Fruit fly (Drosophila melanogaster) whole organism, embryonic: ENCODE data around the gene CG13622.

Experiments
- CG1024 ChIP-seq: fragments of 200-800 bp; sonication (Bioruptor generic); IDR thresholded peaks from 2 replicates; pipeline ENCODE4 v1.3.6; 2022; ENCODE audit warnings: missing biosample characterization, missing genetic modification characterization
- CG12071 ChIP-seq: fragments of 200-800 bp; sonication (Bioruptor generic); optimal IDR thresholded peaks from 3 replicates; lab custom pipeline; 2018; ENCODE audit warnings: missing biosample characterization, mild to moderate bottlenecking, missing genetic modification characterization
- CG12219 ChIP-seq: fragments of 200-800 bp; sonication (Bioruptor generic); optimal IDR thresholded peaks from 3 replicates; lab custom pipeline; 2018; ENCODE audit warnings: missing biosample characterization, mild to moderate bottlenecking, missing genetic modification characterization
- CG15269 ChIP-seq: fragments of 200-800 bp; sonication (Bioruptor generic); optimal IDR thresholded peaks from 2 replicates; lab custom pipeline; 2018; ENCODE audit warnings: missing biosample characterization, mild to moderate bottlenecking, missing genetic modification characterization, moderate library complexity
- CG1647 ChIP-seq: fragments of 200-800 bp; sonication (Bioruptor generic); optimal IDR thresholded peaks from 3 replicates; lab custom pipeline; 2016; ENCODE audit warnings: missing biosample characterization, missing genetic modification characterization
- CG17186 ChIP-seq: fragments of 200-800 bp; sonication (Bioruptor generic); optimal IDR thresholded peaks from 3 replicates; lab custom pipeline; 2017; ENCODE audit warnings: missing biosample characterization, missing genetic modification reagents, missing genetic modification characterization
- CG18262 ChIP-seq: fragments of 200-800 bp; optimal IDR thresholded peaks from 3 replicates; lab custom pipeline; 2019; ENCODE audit warnings: missing biosample characterization, mild to moderate bottlenecking, missing genetic modification characterization, moderate library complexity
- CG30403 ChIP-seq: fragments of 200-800 bp; sonication (Bioruptor generic); optimal IDR thresholded peaks from 3 replicates; lab custom pipeline; 2016; ENCODE audit warnings: missing biosample characterization, missing genetic modification characterization
- CG34224 ChIP-seq: fragments of 200-800 bp; sonication (Bioruptor generic); IDR thresholded peaks from 3 replicates; pipeline ENCODE4 v1.3.6; 2022; ENCODE audit warnings: missing biosample characterization, missing genetic modification characterization; ENCODE audit not compliant: partially characterized antibody
- CG34422 ChIP-seq: fragments of 200-800 bp; sonication (Bioruptor generic); IDR thresholded peaks from 3 replicates; pipeline ENCODE4 v1.3.6; 2022; ENCODE audit warnings: missing biosample characterization, missing genetic modification characterization
- CG4328 ChIP-seq: fragments of 200-800 bp; sonication (Bioruptor generic); optimal IDR thresholded peaks from 3 replicates; lab custom pipeline; 2017; ENCODE audit warnings: missing biosample characterization, missing genetic modification reagents, missing genetic modification characterization
- CG5180 ChIP-seq: fragments of 200-800 bp; sonication (Bioruptor generic); optimal IDR thresholded peaks from 3 replicates; lab custom pipeline; 2017; ENCODE audit warnings: missing biosample characterization, missing genetic modification characterization, mild to moderate bottlenecking, moderate library complexity, missing genetic modification reagents
- CG5953 ChIP-seq: fragments of 200-800 bp; sonication (Bioruptor generic); IDR thresholded peaks from 2 replicates; pipeline ENCODE4 v1.3.6; 2022; ENCODE audit warnings: missing biosample characterization, missing genetic modification characterization
- CG6683 ChIP-seq: fragments of 200-800 bp; sonication (Bioruptor generic); optimal IDR thresholded peaks from 2 replicates; lab custom pipeline; 2017; ENCODE audit warnings: missing biosample characterization, mild to moderate bottlenecking, missing genetic modification characterization, missing genetic modification reagents
- CG6813 ChIP-seq: fragments of 200-800 bp; sonication (Bioruptor generic); optimal IDR thresholded peaks from 2 replicates; lab custom pipeline; 2017; ENCODE audit warnings: missing biosample characterization, missing genetic modification characterization, mild to moderate bottlenecking, moderate library complexity, missing genetic modification reagents
- CG7839 ChIP-seq: fragments of 200-800 bp; sonication (Bioruptor generic); optimal IDR thresholded peaks from 3 replicates; lab custom pipeline; 2018; ENCODE audit warnings: missing biosample characterization, mild to moderate bottlenecking, missing genetic modification characterization, moderate library complexity
- CG7963 ChIP-seq: fragments of 200-800 bp; sonication (Bioruptor generic); IDR thresholded peaks from 3 replicates; pipeline ENCODE4 v1.3.6; 2022; ENCODE audit warnings: missing biosample characterization, missing genetic modification characterization; ENCODE audit not compliant: partially characterized antibody
- CG7987 ChIP-seq: fragments of 200-800 bp; sonication (Bioruptor generic); optimal IDR thresholded peaks from 2 replicates; lab custom pipeline; 2018; ENCODE audit warnings: missing biosample characterization, mild to moderate bottlenecking, missing genetic modification characterization, moderate library complexity
- CG9437 ChIP-seq: fragments of 200-800 bp; sonication (Bioruptor generic); optimal IDR thresholded peaks from 2 replicates; lab custom pipeline; 2018; ENCODE audit warnings: missing biosample characterization, mild to moderate bottlenecking, missing genetic modification characterization
- CG9727 ChIP-seq: fragments of 200-800 bp; sonication (Bioruptor generic); optimal IDR thresholded peaks from 3 replicates; lab custom pipeline; 2017; ENCODE audit warnings: missing biosample characterization, mild to moderate bottlenecking, missing genetic modification characterization
- CG9817 ChIP-seq: fragments of 200-800 bp; sonication (Bioruptor generic); optimal IDR thresholded peaks from 2 replicates; lab custom pipeline; 2018; ENCODE audit warnings: missing biosample characterization, mild to moderate bottlenecking, missing genetic modification characterization, moderate library complexity
- CG9876 ChIP-seq: fragments of 200-800 bp; sonication (Bioruptor generic); optimal IDR thresholded peaks from 2 replicates; lab custom pipeline; 2016; ENCODE audit warnings: missing biosample characterization, missing genetic modification characterization
- Jarid2 ChIP-seq: fragments of 200-800 bp; sonication (Bioruptor generic); optimal IDR thresholded peaks from 3 replicates; lab custom pipeline; 2017; ENCODE audit warnings: mild to moderate bottlenecking, missing biosample characterization, missing genetic modification reagents, missing genetic modification characterization
- Max ChIP-seq: fragments of 200-800 bp; sonication (Bioruptor generic); optimal IDR thresholded peaks from 2 replicates; lab custom pipeline; 2016; ENCODE audit warnings: missing biosample characterization, mild to moderate bottlenecking, missing genetic modification characterization
- Meics ChIP-seq: fragments of 200-800 bp; sonication (Bioruptor generic); optimal IDR thresholded peaks from 2 replicates; lab custom pipeline; 2017; ENCODE audit warnings: missing biosample characterization, mild to moderate bottlenecking, missing genetic modification characterization
- Myb ChIP-seq: fragments of 200-800 bp; sonication (Bioruptor generic); optimal IDR thresholded peaks from 2 replicates; lab custom pipeline; 2016; ENCODE audit warnings: missing biosample characterization, missing genetic modification characterization
- Nf-YA ChIP-seq: fragments of 200-800 bp; sonication (Bioruptor generic); IDR thresholded peaks from 2 replicates; pipeline ENCODE4 v1.3.6; 2022; ENCODE audit warnings: missing biosample characterization, missing genetic modification characterization
- Six4 ChIP-seq: fragments of 200-800 bp; sonication (Bioruptor generic); optimal IDR thresholded peaks from 2 replicates; lab custom pipeline; 2016; ENCODE audit warnings: missing biosample characterization, missing genetic modification characterization
- abd-A ChIP-seq: fragments of 200-800 bp; sonication (Bioruptor generic); optimal IDR thresholded peaks from 3 replicates; lab custom pipeline; 2019; ENCODE audit warnings: missing biosample characterization, mild to moderate bottlenecking, missing genetic modification characterization, moderate library complexity
- cg ChIP-seq: fragments of 200-800 bp; sonication (Bioruptor generic); optimal IDR thresholded peaks from 3 replicates; lab custom pipeline; 2019; ENCODE audit warnings: missing biosample characterization, mild to moderate bottlenecking, missing genetic modification characterization, moderate library complexity
- chm ChIP-seq: fragments of 200-800 bp; sonication (Bioruptor generic); IDR thresholded peaks from 2 replicates; pipeline ENCODE4 v1.3.6; 2022; ENCODE audit warnings: missing biosample characterization, missing genetic modification characterization
- ewg ChIP-seq: fragments of 200-800 bp; sonication (Bioruptor generic); optimal IDR thresholded peaks from 3 replicates; lab custom pipeline; 2017; ENCODE audit warnings: mild to moderate bottlenecking, missing biosample characterization, missing genetic modification reagents, missing genetic modification characterization
- grn ChIP-seq: fragments of 200-800 bp; sonication (Bioruptor generic); optimal IDR thresholded peaks from 3 replicates; lab custom pipeline; 2017; ENCODE audit warnings: missing biosample characterization, missing genetic modification characterization
- ham ChIP-seq: fragments of 200-800 bp; sonication (Bioruptor generic); IDR thresholded peaks from 2 replicates; pipeline ENCODE4 v1.3.6; 2022; ENCODE audit warnings: missing biosample characterization, missing genetic modification characterization
- jumu ChIP-seq: fragments of 200-800 bp; sonication (Bioruptor generic); optimal IDR thresholded peaks from 3 replicates; lab custom pipeline; 2016; ENCODE audit warnings: missing biosample characterization, missing genetic modification characterization
- luna ChIP-seq: fragments of 200-800 bp; sonication (Bioruptor generic); optimal IDR thresholded peaks from 2 replicates; lab custom pipeline; 2016; ENCODE audit warnings: missing biosample characterization, missing genetic modification characterization
- nerfin-1 ChIP-seq: fragments of 200-800 bp; sonication (Bioruptor generic); optimal IDR thresholded peaks from 3 replicates; lab custom pipeline; 2019; ENCODE audit warnings: missing biosample characterization, mild to moderate bottlenecking, missing genetic modification characterization, moderate library complexity
- nom ChIP-seq: fragments of 200-800 bp; sonication (Bioruptor generic); optimal IDR thresholded peaks from 2 replicates; lab custom pipeline; 2017; ENCODE audit warnings: missing biosample characterization, missing genetic modification characterization, mild to moderate bottlenecking, moderate library complexity, missing genetic modification reagents
- otp ChIP-seq: fragments of 200-800 bp; sonication (Bioruptor generic); IDR thresholded peaks from 3 replicates; pipeline ENCODE4, ENCODE4 v1.3.6; 2022; ENCODE audit warnings: missing biosample characterization, missing genetic modification characterization
- pan ChIP-seq, 4 experiments: fragments of >200 bp in 3 of 4; fragments of 200-800 bp in 1 of 4; sonication (Bioruptor generic) in 1 of 4; optimal IDR thresholded peaks in 3 of 4; IDR thresholded peaks in 1 of 4; 2 replicates each; pipeline versions ENCODE4 v1.3.6 to Lab custom; 2017 to 2022; ENCODE audit warnings: missing biosample characterization in 2 of 4, missing genetic modification characterization in 2 of 4, mixed read lengths in 1 of 4
- pzg ChIP-seq: fragments of 200-800 bp; sonication (Bioruptor generic); optimal IDR thresholded peaks from 3 replicates; lab custom pipeline; 2018; ENCODE audit warnings: missing biosample characterization, mild to moderate bottlenecking, missing genetic modification characterization, moderate library complexity
- ranshi ChIP-seq: fragments of 200-800 bp; sonication (Bioruptor generic); IDR thresholded peaks from 2 replicates; pipeline ENCODE4 v1.3.6; 2022; ENCODE audit warnings: missing biosample characterization, missing genetic modification characterization
- ro ChIP-seq: fragments of 200-800 bp; sonication (Bioruptor generic); IDR thresholded peaks from 2 replicates; pipeline ENCODE4 v1.3.6; 2022; ENCODE audit warnings: missing biosample characterization, missing genetic modification characterization
- run ChIP-seq: fragments of 200-800 bp; sonication (Bioruptor generic); optimal IDR thresholded peaks from 3 replicates; lab custom pipeline; 2018; ENCODE audit warnings: missing biosample characterization, mild to moderate bottlenecking, missing genetic modification characterization
- sr ChIP-seq: fragments of 200-800 bp; sonication (Bioruptor generic); IDR thresholded peaks from 3 replicates; pipeline ENCODE4 v1.3.6; 2022; ENCODE audit warnings: missing biosample characterization, missing genetic modification characterization
- trh ChIP-seq: fragments of 200-800 bp; sonication (Bioruptor generic); optimal IDR thresholded peaks from 2 replicates; lab custom pipeline; 2016; ENCODE audit warnings: missing biosample characterization, missing genetic modification characterization
- tx ChIP-seq: fragments of 200-800 bp; sonication (Bioruptor generic); optimal IDR thresholded peaks from 2 replicates; lab custom pipeline; 2016; ENCODE audit warnings: missing biosample characterization, missing genetic modification characterization
- vvl ChIP-seq: fragments of 200-800 bp; sonication (Bioruptor generic); IDR thresholded peaks from 2 replicates; pipeline ENCODE4 v1.3.6; 2022; ENCODE audit warnings: missing biosample characterization, missing genetic modification characterization
- zen ChIP-seq: fragments of 200-800 bp; sonication (Bioruptor generic); optimal IDR thresholded peaks from 3 replicates; lab custom pipeline; 2018; ENCODE audit warnings: missing biosample characterization, mild to moderate bottlenecking, missing genetic modification characterization, moderate library complexity
- zfh2 ChIP-seq: fragments of 200-800 bp; sonication (Bioruptor generic); optimal IDR thresholded peaks from 2 replicates; lab custom pipeline; 2016; ENCODE audit warnings: missing biosample characterization, missing genetic modification characterization

CG13622 gene

DNA sequence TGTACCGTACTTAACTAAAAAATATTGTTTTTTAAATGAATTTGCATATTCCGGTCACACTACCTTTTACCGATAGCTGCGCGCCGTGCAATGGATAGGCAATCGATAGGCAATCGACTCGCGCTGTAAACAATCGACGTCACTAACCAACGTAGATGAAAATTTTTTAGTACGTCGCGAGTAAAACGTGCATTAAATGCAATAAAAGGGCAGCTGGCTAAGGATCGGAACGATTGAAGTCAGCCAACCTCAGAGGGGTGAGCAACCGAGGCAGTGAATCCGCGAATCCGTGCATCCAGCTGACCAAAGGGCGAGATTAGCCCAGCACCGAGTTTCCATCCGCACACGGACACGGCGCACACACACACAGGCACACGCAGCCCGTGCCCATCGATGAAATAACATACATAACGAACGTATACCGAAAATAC is 5.3 kb downstream of the CG13622 start, which contains the start of gene Pp1alpha-96A (continued):
- TF ChIP-seq pan (optimal IDR thresholded peaks at IDR 0.05; lab: Kevin White, UChicago) (no peak), pan (GFP tag; optimal IDR thresholded peaks at IDR 0.05 in 1 of 2, IDR thresholded peaks at IDR 0.05 in 1 of 2) (no peak), grn (GFP tag; lab: Kevin White, UChicago) (no peak), Nf-YA (GFP tag; lab: Robert Waterston, UW) (no peak), Max (GFP tag; lab: Kevin White, UChicago) (peak; percentile 12), CG9727 (peak; percentile 21), jumu (no peak), cg (GFP tag; lab: Kevin White, UChicago) (peak; percentile 83), CG9876 (GFP tag; lab: Kevin White, UChicago) (peak; percentile 12), CG1647 (GFP tag; lab: Kevin White, UChicago) (no peak), zen (tag; lab: Kevin White, UChicago) (peak; percentile 22), CG7839 (tag; lab: Kevin White, UChicago) (no peak), CG4328 (no peak), CG15269 (no peak), tx (GFP tag; lab: Kevin White, UChicago) (no peak), CG5180 (GFP tag; lab: Kevin White, UChicago) (no peak), CG7963 (GFP tag; lab: Robert Waterston, UW) (peak; percentile 75), ewg (GFP tag; lab: Kevin White, UChicago) (peak; percentile 83), ham (GFP tag; lab: Robert Waterston, UW) (no peak), trh (no peak), CG1024 (GFP tag; lab: Robert Waterston, UW) (no peak), Six4 (GFP tag; lab: Kevin White, UChicago) (no peak), CG34224 (GFP tag; lab: Robert Waterston, UW) (peak; percentile 82), CG6683 (GFP tag; lab: Kevin White, UChicago) (no peak), nerfin-1 (peak; percentile 28), CG6813 (GFP tag; lab: Kevin White, UChicago) (no peak), CG9817 (tag; lab: Kevin White, UChicago) (no peak), chm (no peak), ranshi (GFP tag; lab: Robert Waterston, UW) (no peak), CG12219 (GFP tag; lab: Kevin White, UChicago) (no peak), pzg (GFP tag; lab: Kevin White, UChicago) (peak; percentile 83), sr (GFP tag; lab: Robert Waterston, UW) (no peak), zfh2 (no peak), CG17186 (GFP tag; lab: Kevin White, UChicago) (peak; percentile 95), CG30403 (GFP tag; lab: Kevin White, UChicago) (peak; percentile 19), vvl (GFP tag; lab: Robert Waterston, UW) (no peak; the same call in 1 of the 2 replicates), Meics (GFP tag; lab: Kevin White, UChicago) (no peak), luna (GFP tag; lab: Kevin White, UChicago) (no peak), Jarid2 (GFP tag; lab: Kevin White, UChicago) (no peak), CG18262 (tag; lab: Kevin White, UChicago) (no peak), otp (GFP tag; lab: Robert Waterston, UW) (no peak), abd-A (tag; lab: Kevin White, UChicago) (no peak), CG7987 (GFP tag; lab: Kevin White, UChicago) (no peak), CG5953 (GFP tag; lab: Robert Waterston, UW) (no peak), CG9437 (GFP tag; lab: Kevin White, UChicago) (peak; percentile 59), ro (GFP tag; lab: Robert Waterston, UW) (no peak), Myb (GFP tag; lab: Kevin White, UChicago) (peak; percentile 53), run (tag; lab: Kevin White, UChicago) (no peak), CG34422 (0 out of 3 replicates have a peak, but pooled peaks have one; percentile 41), nom (GFP tag; lab: Kevin White, UChicago) (no peak), CG12071 (GFP tag; lab: Kevin White, UChicago) (no peak)
